Fruit fly (Drosophila melanogaster) whole organism, pupa: ENCODE measurements around the gene att-ORFB.

Experiments used
- CG10348 ChIP-seq: fragments of 200-800 bp; sonication (Bioruptor generic); IDR thresholded peaks from 2 replicates; pipeline ENCODE4 v1.3.6; 2022; ENCODE audit warnings: missing biosample characterization, missing genetic modification characterization
- CG12605 ChIP-seq: fragments of 200-800 bp; sonication (Bioruptor generic); IDR thresholded peaks from 2 replicates; pipeline ENCODE4 v1.3.6; 2022; ENCODE audit warnings: missing biosample characterization, missing genetic modification characterization
- CG13204 ChIP-seq: fragments of 200-800 bp; sonication (Bioruptor generic); optimal IDR thresholded peaks from 2 replicates; lab custom pipeline; 2018; ENCODE audit warnings: missing biosample characterization, mild to moderate bottlenecking, missing genetic modification characterization, moderate library complexity
- CG14655 ChIP-seq: fragments of 200-800 bp; sonication (Bioruptor generic); optimal IDR thresholded peaks from 3 replicates; lab custom pipeline; 2017; ENCODE audit warnings: mild to moderate bottlenecking, missing biosample characterization, missing genetic modification reagents, missing genetic modification characterization
- CG15710 ChIP-seq: fragments of 200-800 bp; sonication (Bioruptor generic); optimal IDR thresholded peaks from 2 replicates; lab custom pipeline; 2018; ENCODE audit warnings: missing biosample characterization, mild to moderate bottlenecking, missing genetic modification characterization, moderate library complexity
- CG17806 ChIP-seq: fragments of 200-800 bp; sonication (Bioruptor generic); optimal IDR thresholded peaks from 2 replicates; lab custom pipeline; 2018; ENCODE audit warnings: missing biosample characterization, mild to moderate bottlenecking, missing genetic modification characterization, moderate library complexity
- CG32121 ChIP-seq: fragments of 200-800 bp; sonication (Bioruptor generic); IDR thresholded peaks from 2 replicates; pipeline ENCODE4 v1.3.6; 2022; ENCODE audit warnings: missing biosample characterization, missing genetic modification characterization
- CG34367 ChIP-seq: fragments of 200-800 bp; sonication (Bioruptor generic); optimal IDR thresholded peaks from 2 replicates; lab custom pipeline; 2018; ENCODE audit warnings: missing biosample characterization, mild to moderate bottlenecking, missing genetic modification characterization
- CG4496 ChIP-seq: fragments of 200-800 bp; sonication (Bioruptor generic); IDR thresholded peaks from 3 replicates; pipeline ENCODE4 v1.3.6; 2022; ENCODE audit warnings: missing biosample characterization, missing genetic modification characterization
- CG8159 ChIP-seq: fragments of 200-800 bp; sonication (Bioruptor generic); optimal IDR thresholded peaks from 3 replicates; lab custom pipeline; 2018; ENCODE audit warnings: missing biosample characterization, mild to moderate bottlenecking, missing genetic modification characterization, moderate library complexity
- CG8301 ChIP-seq: fragments of 200-800 bp; sonication (Bioruptor generic); optimal IDR thresholded peaks from 2 replicates; lab custom pipeline; 2018; ENCODE audit warnings: missing biosample characterization, mild to moderate bottlenecking, missing genetic modification characterization
- CG9948 ChIP-seq: fragments of 200-800 bp; sonication (Bioruptor generic); optimal IDR thresholded peaks from 2 replicates; lab custom pipeline; 2018; ENCODE audit warnings: missing biosample characterization, mild to moderate bottlenecking, missing genetic modification characterization, moderate library complexity
- D1 ChIP-seq: fragments of 200-800 bp; sonication (Bioruptor generic); optimal IDR thresholded peaks from 2 replicates; lab custom pipeline; 2018; ENCODE audit warnings: missing biosample characterization, mild to moderate bottlenecking, missing genetic modification characterization, moderate library complexity
- EcR ChIP-seq: fragments of 200-800 bp; sonication (Bioruptor generic); optimal IDR thresholded peaks from 3 replicates; lab custom pipeline; 2019; ENCODE audit warnings: missing biosample characterization, missing genetic modification characterization, mild to moderate bottlenecking, moderate library complexity, missing genetic modification reagents
- Ets98B ChIP-seq: fragments of 200-800 bp; sonication (Bioruptor generic); IDR thresholded peaks from 2 replicates; pipeline ENCODE4 v1.3.6; 2022; ENCODE audit warnings: missing biosample characterization, missing genetic modification characterization
- Pif1A ChIP-seq: fragments of 200-800 bp; sonication (Bioruptor generic); optimal IDR thresholded peaks from 3 replicates; lab custom pipeline; 2016; ENCODE audit warnings: missing biosample characterization, missing genetic modification characterization
- Pif1B ChIP-seq: fragments of 200-800 bp; sonication (Bioruptor generic); optimal IDR thresholded peaks from 3 replicates; lab custom pipeline; 2016; ENCODE audit warnings: missing biosample characterization, missing genetic modification characterization
- Snoo ChIP-seq: fragments of 200-800 bp; sonication (Bioruptor generic); optimal IDR thresholded peaks from 3 replicates; lab custom pipeline; 2017; ENCODE audit warnings: missing biosample characterization, mild to moderate bottlenecking, missing genetic modification characterization, inconsistent platforms
- fd96Ca ChIP-seq: fragments of 200-800 bp; sonication (Bioruptor generic); IDR thresholded peaks from 3 replicates; pipeline ENCODE4 v1.3.6; 2022; ENCODE audit warnings: missing biosample characterization, missing genetic modification characterization
- gl ChIP-seq: fragments of 200-800 bp; sonication (Bioruptor generic); optimal IDR thresholded peaks from 2 replicates; lab custom pipeline; 2018; ENCODE audit warnings: missing biosample characterization, mild to moderate bottlenecking, missing genetic modification characterization
- rn ChIP-seq: fragments of 200-800 bp; sonication (Bioruptor generic); IDR thresholded peaks from 2 replicates; pipeline ENCODE4 v1.3.6; 2022; ENCODE audit warnings: missing biosample characterization, missing genetic modification characterization

The att-ORFB gene

DNA sequence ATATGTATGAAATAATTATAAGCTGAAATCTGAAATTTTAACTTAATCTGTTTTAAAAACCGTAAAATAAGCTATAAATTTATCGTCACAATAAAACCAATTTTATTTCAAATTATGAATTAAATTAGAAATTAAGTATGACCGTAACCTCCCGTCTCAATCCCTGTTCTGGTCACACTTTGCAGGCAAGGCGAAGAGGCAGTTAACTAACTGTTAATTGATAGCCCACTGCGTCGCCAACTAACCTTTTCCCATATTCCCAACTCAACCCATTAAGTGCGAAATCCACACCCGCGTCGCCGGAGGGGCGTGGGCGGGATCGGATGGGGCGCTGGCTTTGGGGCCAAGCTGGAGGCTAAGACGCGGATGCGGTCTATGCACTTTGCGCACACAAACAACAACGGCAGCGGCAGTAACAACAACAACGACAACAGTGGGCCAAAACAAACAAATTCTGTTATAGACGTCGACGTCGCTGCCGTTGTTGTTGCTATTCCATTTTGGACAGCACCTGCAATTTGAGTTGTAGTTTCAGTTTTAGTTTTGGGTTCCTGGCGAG lies 6.5 kb upstream of the att-ORFB start, which contains the start of gene CG5191:
Gene CG5191 (plus strand): TSS at position 198 of the 559 bp plus-strand sequence.
- TF ChIP-seq Snoo (tag; lab: Kevin White, UChicago) (no peak), CG34367 (tag; lab: Kevin White, UChicago) (no peak), CG8159 (no peak), D1 (no peak), CG14655 (GFP tag; lab: Kevin White, UChicago) (peak; percentile 11), CG4496 (no peak), Pif1A (GFP tag; lab: Kevin White, UChicago) (no peak), EcR (GFP tag; lab: Kevin White, UChicago) (peak; percentile 33), CG9948 (tag; lab: Kevin White, UChicago) (no peak), Pif1B (GFP tag; lab: Kevin White, UChicago) (no peak), CG10348 (GFP tag; lab: Robert Waterston, UW) (no peak), Ets98B (GFP tag; lab: Robert Waterston, UW) (peak; percentile 32; the same call in 1 of the 2 replicates), CG32121 (GFP tag; lab: Robert Waterston, UW) (no peak)

- TF ChIP-seq EcR (GFP tag; lab: Kevin White, UChicago) (no peak), Pif1B (GFP tag; lab: Kevin White, UChicago) (peak; percentile 6), Snoo (tag; lab: Kevin White, UChicago) (peak; percentile 7), CG17806 (tag; lab: Kevin White, UChicago) (peak; percentile 1), CG32121 (GFP tag; lab: Robert Waterston, UW) (peak; percentile 19; the same call in 1 of the 2 replicates), CG8301 (tag; lab: Kevin White, UChicago) (peak; percentile 3), Pif1A (GFP tag; lab: Kevin White, UChicago) (no peak), fd96Ca (GFP tag; lab: Robert Waterston, UW) (peak; percentile 52; the same call in 2 of the 3 replicates), CG12605 (no peak), gl (peak; percentile 46), CG10348 (GFP tag; lab: Robert Waterston, UW) (no peak), CG8159 (peak; percentile 3), CG13204 (GFP tag; lab: Kevin White, UChicago) (no peak), CG9948 (tag; lab: Kevin White, UChicago) (no peak), CG14655 (GFP tag; lab: Kevin White, UChicago) (peak; percentile 46)
- TF ChIP-seq, all 21 proteins: peak for 9
Measured at dm6 chr3R:20560019-20560667, 5.9 kb upstream of the att-ORFB start, which contains the start of gene CG15922. CG15922 (minus strand) TSS chr3R:20560280.

- TF ChIP-seq CG4496 (no peak), Pif1A (GFP tag; lab: Kevin White, UChicago) (no peak), D1 (no peak)
Measured at dm6 chr3R:20558106-20558489, 3.9 kb upstream of the att-ORFB start.

DNA sequence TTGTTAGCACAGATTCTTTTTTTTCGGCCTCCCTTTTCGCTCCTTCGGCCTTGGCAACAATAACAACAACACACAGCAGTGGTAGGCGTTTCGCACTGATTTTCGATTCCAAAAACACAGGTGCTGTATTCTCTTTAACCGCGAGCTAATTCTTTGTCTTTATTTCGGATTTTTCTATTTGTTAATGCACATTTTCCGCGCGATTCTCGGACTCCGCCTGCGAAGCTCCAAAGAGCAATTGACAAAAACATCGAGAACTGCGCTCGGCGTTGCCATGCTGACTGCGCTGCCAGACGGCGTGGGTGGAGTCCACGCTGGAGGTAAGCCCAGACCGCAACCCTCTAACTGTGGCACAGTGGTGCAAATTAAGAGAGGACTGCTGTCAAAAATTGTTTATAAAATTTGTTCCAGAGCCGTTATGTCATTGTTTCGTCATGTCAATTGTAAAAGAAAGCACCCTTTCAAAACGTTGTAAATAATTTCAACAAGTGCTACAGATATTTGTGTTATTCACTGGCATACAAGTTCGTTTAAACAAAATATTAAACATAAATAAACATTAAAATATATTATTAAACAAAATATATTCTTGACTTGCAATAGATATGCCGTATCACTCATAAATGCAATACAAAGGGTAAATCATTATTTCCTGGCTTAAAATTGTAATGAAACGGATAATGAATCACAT lies 3.4 kb upstream of the att-ORFB start, which contains the start of the genes DPCoAC and CG5180:
Gene DPCoAC (minus strand): TSS at position 253 of the 691 bp plus-strand sequence.
Gene CG5180 (plus strand): TSS at position 516 of the 691 bp plus-strand sequence.
- TF ChIP-seq fd96Ca (GFP tag; lab: Robert Waterston, UW) (peak; percentile 71), CG8159 (peak; percentile 47), CG8301 (tag; lab: Kevin White, UChicago) (peak; percentile 48), CG4496 (peak; percentile 84), CG17806 (tag; lab: Kevin White, UChicago) (peak; percentile 19), gl (peak; percentile 14), CG34367 (tag; lab: Kevin White, UChicago) (peak; percentile 10), CG10348 (GFP tag; lab: Robert Waterston, UW) (no peak), rn (peak; percentile 33; the same call in 1 of the 2 replicates), EcR (GFP tag; lab: Kevin White, UChicago) (peak; percentile 18), Snoo (tag; lab: Kevin White, UChicago) (peak; percentile 53), CG15710 (tag; lab: Kevin White, UChicago) (peak; percentile 52), CG32121 (GFP tag; lab: Robert Waterston, UW) (peak; percentile 67), Pif1B (GFP tag; lab: Kevin White, UChicago) (peak; percentile 31), Ets98B (GFP tag; lab: Robert Waterston, UW) (peak; percentile 41), CG13204 (GFP tag; lab: Kevin White, UChicago) (no peak), Pif1A (GFP tag; lab: Kevin White, UChicago) (no peak), CG14655 (GFP tag; lab: Kevin White, UChicago) (peak; percentile 63), CG9948 (tag; lab: Kevin White, UChicago) (no peak), CG12605 (peak; percentile 47; the same call in 1 of the 2 replicates), D1 (no peak)
- TF ChIP-seq, all 21 proteins: peak for 16

DNA sequence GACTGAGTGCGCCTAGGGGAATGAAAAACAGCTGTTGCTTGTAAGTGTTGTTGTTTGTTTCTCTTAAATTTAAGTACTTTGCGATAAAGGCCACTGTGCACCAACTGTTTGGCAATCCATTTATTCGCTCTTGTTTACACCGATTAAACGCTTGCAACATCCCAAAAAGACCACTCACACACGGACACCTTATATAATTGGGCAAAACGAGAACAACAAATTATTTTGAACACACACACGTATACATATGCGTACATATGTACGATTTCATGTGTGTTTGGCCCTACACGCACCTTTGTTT lies 2.9 kb upstream of the att-ORFB start:
- TF ChIP-seq D1 (no peak), CG10348 (GFP tag; lab: Robert Waterston, UW) (no peak), rn (no peak), gl (no peak), Pif1B (GFP tag; lab: Kevin White, UChicago) (no peak), Pif1A (GFP tag; lab: Kevin White, UChicago) (no peak), CG12605 (no peak), CG15710 (tag; lab: Kevin White, UChicago) (no peak), CG8159 (no peak), CG14655 (GFP tag; lab: Kevin White, UChicago) (no peak), CG4496 (no peak), CG17806 (tag; lab: Kevin White, UChicago) (no peak), Ets98B (GFP tag; lab: Robert Waterston, UW) (no peak), fd96Ca (GFP tag; lab: Robert Waterston, UW) (no peak)
- TF ChIP-seq, all 21 proteins: peak for 0
